Worm (Caenorhabditis elegans): ENCODE data around the gene Y44A6B.3.

The Y44A6B.3 gene

ce11 chrV:20681120-20681519 lies 42.9 kb upstream of the Y44A6B.3 start, which contains the start of gene srsx-35:
Gene srsx-35, plus strand, starts transcription at chrV:20681420.
- TF ChIP-seq ceh-48 (tag; optimal IDR thresholded peaks at IDR 0.05) = no peak
- TF ChIP-seq ceh-9 (tag; optimal IDR thresholded peaks at IDR 0.05) = no peak
- TF ChIP-seq ref-2 (tag; optimal IDR thresholded peaks at IDR 0.05) = no peak
- TF ChIP-seq ceh-24 (tag; optimal IDR thresholded peaks at IDR 0.05) = no peak
- no peak for TF ChIP-seq pat-9 (tag; optimal IDR thresholded peaks at IDR 0.05)
- TF ChIP-seq ceh-30 (tag; optimal IDR thresholded peaks at IDR 0.05) = no peak
- TF ChIP-seq nhr-232 (tag; optimal IDR thresholded peaks at IDR 0.05) = no peak
- TF ChIP-seq K02D7.2 (tag; optimal IDR thresholded peaks at IDR 0.05) = no peak
- no peak for TF ChIP-seq lin-11 (tag; optimal IDR thresholded peaks at IDR 0.05)

DNA sequence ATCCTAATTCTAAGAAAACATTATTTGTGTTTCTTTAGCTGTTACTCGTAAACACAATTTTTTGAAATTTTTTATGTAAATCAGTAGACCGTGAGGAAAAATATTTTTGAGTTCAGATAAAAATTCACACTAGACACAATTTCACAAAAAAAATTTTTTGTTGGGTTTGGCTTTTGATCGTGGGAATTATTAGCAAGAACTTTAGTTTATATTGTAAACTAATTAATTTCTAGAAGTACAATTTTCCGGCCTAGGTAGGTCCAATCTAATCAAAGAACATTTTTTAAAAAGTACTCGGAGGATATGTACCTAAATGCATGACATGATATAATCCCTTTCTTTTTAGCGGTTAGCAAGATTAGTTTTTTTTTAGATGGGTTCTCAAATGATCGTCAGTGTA lies 41.9 kb upstream of the Y44A6B.3 start:
- TF ChIP-seq pax-1 (tag; optimal IDR thresholded peaks at IDR 0.05) = no peak

- TF ChIP-seq ref-2 (tag; optimal IDR thresholded peaks at IDR 0.05) (no peak), ceh-31 (tag; optimal IDR thresholded peaks at IDR 0.05) (no peak), unc-86 (tag; optimal IDR thresholded peaks at IDR 0.05) (no peak), fkh-10 (GFP tag; optimal IDR thresholded peaks at IDR 0.05) (no peak), sox-2 (GFP tag; IDR thresholded peaks at IDR 0.05) (no peak), pha-2 (tag; optimal IDR thresholded peaks at IDR 0.05) (no peak), madf-2 (tag; optimal IDR thresholded peaks at IDR 0.05) (no peak), ceh-48 (tag; optimal IDR thresholded peaks at IDR 0.05) (no peak), ceh-30 (tag; optimal IDR thresholded peaks at IDR 0.05) (no peak), ceh-18 (tag; optimal IDR thresholded peaks at IDR 0.05) (no peak), pag-3 (tag; optimal IDR thresholded peaks at IDR 0.05; ENCODE audit: borderline replicate concordance) (no peak), F13H6.1 (tag; optimal IDR thresholded peaks at IDR 0.05) (no peak), ceh-45 (GFP tag; IDR thresholded peaks at IDR 0.05) (no peak), pat-9 (tag; optimal IDR thresholded peaks at IDR 0.05) (no peak), ets-4 (tag; optimal IDR thresholded peaks at IDR 0.05) (no peak), tbx-7 (tag; optimal IDR thresholded peaks at IDR 0.05) (no peak)
Observed at ce11 chrV:20670625-20671024, 32.4 kb upstream of the Y44A6B.3 start.

- no peak for TF ChIP-seq pag-3 (tag; optimal IDR thresholded peaks at IDR 0.05; ENCODE audit: borderline replicate concordance)
Observed at ce11 chrV:20666905-20667304, 28.7 kb upstream of the Y44A6B.3 start, which contains the start of gene mlt-11. Gene mlt-11, plus strand, starts transcription at chrV:20667205.

DNA sequence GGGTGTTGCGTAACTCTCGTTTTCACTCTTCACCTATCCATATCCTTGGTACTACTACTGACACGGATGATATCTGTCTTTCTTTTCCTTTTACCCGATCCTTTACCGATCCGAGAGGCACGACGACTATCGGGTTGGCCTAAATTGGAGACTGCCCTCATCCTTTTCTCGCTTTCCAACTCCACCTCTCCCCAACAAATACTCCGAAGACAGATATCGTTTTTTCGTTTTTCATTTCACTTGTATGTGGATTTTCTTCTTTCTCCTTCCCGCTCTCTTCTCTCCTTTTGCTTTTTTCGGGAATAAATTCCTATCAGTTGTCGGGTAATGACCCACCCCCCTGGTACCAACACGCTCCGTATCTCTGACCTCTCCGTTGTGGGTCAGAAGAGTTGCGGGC lies 26.7 kb upstream of the Y44A6B.3 start:
- TF ChIP-seq ceh-22 (tag; optimal IDR thresholded peaks at IDR 0.05) (no peak), ztf-16 (tag; optimal IDR thresholded peaks at IDR 0.05) (no peak), C08G9.2 (tag; optimal IDR thresholded peaks at IDR 0.05) (no peak), unc-42 (tag; optimal IDR thresholded peaks at IDR 0.05) (no peak), K09A11.1 (tag; optimal IDR thresholded peaks at IDR 0.05; ENCODE audit: insufficient read depth) (no peak), odd-2 (tag; optimal IDR thresholded peaks at IDR 0.05) (no peak), madf-2 (tag; optimal IDR thresholded peaks at IDR 0.05) (no peak), ahr-1 (tag; optimal IDR thresholded peaks at IDR 0.05) (no peak), elt-4 (tag; optimal IDR thresholded peaks at IDR 0.05) (no peak), unc-55 (GFP tag; optimal IDR thresholded peaks at IDR 0.05) (no peak)

ce11 chrV:20663736-20664135 lies 25.5 kb upstream of the Y44A6B.3 start:
- TF ChIP-seq ceh-2 (tag; optimal IDR thresholded peaks at IDR 0.05) (no peak), pros-1 (tag; optimal IDR thresholded peaks at IDR 0.05) (no peak), T23F11.4 (GFP tag; optimal IDR thresholded peaks at IDR 0.05) (no peak), tbx-7 (tag; optimal IDR thresholded peaks at IDR 0.05) (no peak), sox-4 (tag; optimal IDR thresholded peaks at IDR 0.05) (no peak), odd-2 (tag; optimal IDR thresholded peaks at IDR 0.05) (no peak), zip-5 (tag; optimal IDR thresholded peaks at IDR 0.05) (no peak), syd-9 (tag; optimal IDR thresholded peaks at IDR 0.05) (no peak), sdc-2 (tag; optimal IDR thresholded peaks at IDR 0.05) (no peak), ceh-31 (tag; optimal IDR thresholded peaks at IDR 0.05) (no peak), gmeb-2 (tag; optimal IDR thresholded peaks at IDR 0.05) (no peak), C08G9.2 (tag; optimal IDR thresholded peaks at IDR 0.05) (no peak), nhr-11 (tag; optimal IDR thresholded peaks at IDR 0.05) (no peak), fkh-10 (GFP tag; optimal IDR thresholded peaks at IDR 0.05) (no peak), pha-4 (tag; optimal IDR thresholded peaks at IDR 0.05) (no peak), fkh-6 (tag; optimal IDR thresholded peaks at IDR 0.05) (no peak), ceh-14 (tag; optimal IDR thresholded peaks at IDR 0.05) (no peak), unc-55 (GFP tag; optimal IDR thresholded peaks at IDR 0.05) (no peak)
